Fruit fly (Drosophila melanogaster) whole organism: ENCODE data around the gene CG4611.

Source experiments
- CG8478 ChIP-seq: fragments of >200 bp; optimal IDR thresholded peaks from 2 replicates; lab custom pipeline; 2018; ENCODE audit warnings: inconsistent platforms
- Dll ChIP-seq: fragments of >200 bp; optimal IDR thresholded peaks from 2 replicates; lab custom pipeline; 2017
- EcR ChIP-seq, 2 experiments: fragments of >200 bp; optimal IDR thresholded peaks; 2 replicates each; lab custom pipeline; 2017; ENCODE audit warnings: missing biosample characterization in 2 of 2, missing genetic modification characterization in 2 of 2, missing genetic modification reagents in 2 of 2
- pan ChIP-seq: fragments of >200 bp; optimal IDR thresholded peaks from 2 replicates; lab custom pipeline; 2017
- psq ChIP-seq: fragments of >200 bp; optimal IDR thresholded peaks from 2 replicates; lab custom pipeline; 2017
- usp ChIP-seq: fragments of >200 bp; optimal IDR thresholded peaks from 2 replicates; lab custom pipeline; 2017; ENCODE audit warnings: missing biosample characterization, missing genetic modification characterization, mixed read lengths

DNA sequence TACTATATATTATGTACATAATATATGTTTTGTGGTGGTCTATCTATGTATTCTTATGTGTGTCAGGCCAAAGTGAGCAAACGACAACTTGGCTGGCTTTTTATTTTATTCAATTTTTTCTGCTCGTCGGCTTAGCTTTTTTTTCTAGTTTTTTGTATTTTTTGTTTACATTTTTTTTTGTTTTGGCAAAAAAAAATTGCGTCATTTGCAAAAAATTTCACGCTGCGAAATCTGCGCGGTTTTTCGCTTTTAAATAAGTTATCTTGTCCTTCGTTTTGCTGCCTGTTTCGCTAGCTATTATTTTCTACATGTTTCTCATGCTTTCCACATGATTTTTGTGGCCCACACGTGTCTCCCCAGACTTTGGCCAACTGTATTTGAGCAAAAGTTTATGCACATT is 36.3 kb downstream of the CG4611 start:
- TF ChIP-seq psq (no peak), usp (GFP tag; lab: Kevin White, UChicago) (no peak), pan (lab: Kevin White, UChicago) (no peak), Dll (lab: Kevin White, UChicago) (no peak), CG8478 (lab: Kevin White, UChicago) (no peak), EcR (GFP tag; optimal IDR thresholded peaks at IDR 0.05; lab: Kevin White, UChicago) (no peak)
